Worm (Caenorhabditis elegans) whole organism, mixed stage, embryonic: ENCODE measurements around the gene H25K10.4.

ENCODE experiments used
- lsy-2 ChIP-seq: fragments of 150-350 bp; optimal IDR thresholded peaks from 2 replicates; lab custom pipeline; 2014; ENCODE audit warnings: missing biosample characterization, missing genetic modification characterization
- nhr-76 ChIP-seq: sonication (generic microtip); optimal IDR thresholded peaks from 2 replicates; lab custom pipeline; 2017; ENCODE audit warnings: missing biosample characterization, missing genetic modification characterization
- pha-4 ChIP-seq: fragments of 150-350 bp; optimal IDR thresholded peaks from 2 replicates; lab custom pipeline; 2018; ENCODE audit warnings: missing biosample characterization, missing genetic modification reagents, missing genetic modification characterization

- TF ChIP-seq pha-4 (tag; lab: Kevin White, UChicago) (no peak), lsy-2 (no peak), nhr-76 (tag; lab: Kevin White, UChicago) (no peak)
Measured at ce11 chrIV:16270955-16271354, 45.1 kb downstream of the H25K10.4 start, which contains the start of gene F38C2.4.
